Worm (Caenorhabditis elegans): ENCODE measurements around the gene ulp-2.

ulp-2 gene

DNA sequence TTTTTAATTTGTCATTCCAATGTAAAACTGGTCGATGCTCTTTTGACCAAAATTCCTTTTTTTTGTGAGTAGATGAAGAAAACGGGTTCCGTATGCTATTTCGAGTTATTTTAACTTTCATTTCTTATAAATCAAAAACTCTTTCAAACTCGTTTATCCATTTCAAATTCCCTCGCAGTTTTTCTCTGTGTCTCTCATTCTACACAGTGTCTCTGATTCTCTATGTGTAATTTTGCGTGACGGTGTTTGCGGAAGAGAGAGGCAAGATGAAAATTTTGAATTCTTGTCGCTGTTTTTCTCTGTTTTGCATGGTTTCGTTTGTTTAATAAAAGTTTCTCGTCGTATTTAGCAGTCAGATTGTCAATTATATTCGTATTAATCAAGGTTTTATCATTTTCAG lies 39.4 kb upstream of the ulp-2 start, which contains the start of gene citk-2 (continued):
- TF ChIP-seq F57C9.4 (tag; optimal IDR thresholded peaks at IDR 0.05) (no peak), F37B4.10 (GFP tag; IDR thresholded peaks at IDR 0.05) (no peak), madf-3 (GFP tag; IDR thresholded peaks at IDR 0.05) (no peak), hmg-20 (GFP tag; IDR thresholded peaks at IDR 0.05) (no peak), him-1 (tag; optimal IDR thresholded peaks at IDR 0.05) (no peak), bed-2 (GFP tag; IDR thresholded peaks at IDR 0.05) (no peak), F10E7.11 (tag; optimal IDR thresholded peaks at IDR 0.05) (no peak), ztf-3 (GFP tag; optimal IDR thresholded peaks at IDR 0.05) (no peak), ztf-6 (GFP tag; IDR thresholded peaks at IDR 0.05) (no peak), sea-2 (GFP tag; IDR thresholded peaks at IDR 0.05) (no peak), gei-17 (GFP tag; optimal IDR thresholded peaks at IDR 0.05) (no peak), ama-1 (optimal IDR thresholded peaks at IDR 0.05) (no peak), ama-1 (GFP tag; optimal IDR thresholded peaks at IDR 0.05) (no peak), mxl-1 (tag; optimal IDR thresholded peaks at IDR 0.05) (no peak), T26A5.8 (tag; optimal IDR thresholded peaks at IDR 0.05) (no peak), K12H6.12 (tag; optimal IDR thresholded peaks at IDR 0.05) (no peak), athp-1 (tag; optimal IDR thresholded peaks at IDR 0.05) (no peak), atf-7 (tag; optimal IDR thresholded peaks at IDR 0.05) (no peak), F23B12.7 (tag; optimal IDR thresholded peaks at IDR 0.05; ENCODE audit: insufficient read depth) (no peak), rec-8 (tag; optimal IDR thresholded peaks at IDR 0.05) (no peak), lin-54 (GFP tag; optimal IDR thresholded peaks at IDR 0.05) (peak; percentile 97), ztf-25 (GFP tag; IDR thresholded peaks at IDR 0.05) (no peak), ceh-40 (GFP tag; IDR thresholded peaks at IDR 0.05) (no peak), lin-26 (GFP tag; IDR thresholded peaks at IDR 0.05) (no peak), egrh-3 (GFP tag; IDR thresholded peaks at IDR 0.05) (no peak), mes-4 (tag; optimal IDR thresholded peaks at IDR 0.05) (no peak), dpff-1 (tag; optimal IDR thresholded peaks at IDR 0.05) (no peak), lin-40 (tag; optimal IDR thresholded peaks at IDR 0.05) (no peak), mel-28 (tag; optimal IDR thresholded peaks at IDR 0.05; ENCODE audit: borderline replicate concordance) (no peak), Y56A3A.18 (GFP tag; IDR thresholded peaks at IDR 0.05) (0 out of 2 replicates have a peak, but pooled peaks have one; percentile 77), nhr-120 (GFP tag; IDR thresholded peaks at IDR 0.05) (no peak), unc-62 (GFP tag; optimal IDR thresholded peaks at IDR 0.05) (no peak), B0019.2 (GFP tag; conservative IDR thresholded peaks at IDR 0.05) (no peak), somi-1 (GFP tag; optimal IDR thresholded peaks at IDR 0.05) (no peak), madf-6 (GFP tag; IDR thresholded peaks at IDR 0.05) (peak; percentile 58), zim-3 (tag; optimal IDR thresholded peaks at IDR 0.05) (no peak), die-1 (tag; optimal IDR thresholded peaks at IDR 0.05) (no peak), ceh-27 (GFP tag; optimal IDR thresholded peaks at IDR 0.05) (peak; percentile 72), nfya-1 (tag; optimal IDR thresholded peaks at IDR 0.05; ENCODE audit: borderline replicate concordance, insufficient read depth) (no peak), K11D2.4 (GFP tag; IDR thresholded peaks at IDR 0.05) (no peak), zfh-2 (GFP tag; conservative IDR thresholded peaks at IDR 0.05) (no peak), T07F8.4 (tag; optimal IDR thresholded peaks at IDR 0.05) (no peak), hlh-12 (tag; optimal IDR thresholded peaks at IDR 0.05) (no peak), tbx-9 (tag; optimal IDR thresholded peaks at IDR 0.05; ENCODE audit: borderline replicate concordance) (no peak), Y53G8AR.9 (GFP tag; conservative IDR thresholded peaks at IDR 0.05) (peak; percentile 70; the same call in 1 of the 2 replicates), hlh-26 (GFP tag; conservative IDR thresholded peaks at IDR 0.05) (no peak), F52B5.7 (tag; optimal IDR thresholded peaks at IDR 0.05) (no peak), B0035.1 (tag; optimal IDR thresholded peaks at IDR 0.05) (no peak), nhr-80 (tag; optimal IDR thresholded peaks at IDR 0.05) (no peak), snpc-1.3 (tag; optimal IDR thresholded peaks at IDR 0.05; ENCODE audit: insufficient read depth) (no peak)
